Worm (Caenorhabditis elegans): Measurements from ENCODE around the gene F14H8.4.

ce11 chrV:15051720-15052119 is 28.1 kb downstream of the F14H8.4 start:
- no peak for TF ChIP-seq aly-2 (tag; optimal IDR thresholded peaks at IDR 0.05)
- TF ChIP-seq skn-1 (tag; optimal IDR thresholded peaks at IDR 0.05), result no peak
- TF ChIP-seq Y105C5A.15 (GFP tag; IDR thresholded peaks at IDR 0.05), result no peak
- TF ChIP-seq ama-1 (optimal IDR thresholded peaks at IDR 0.05), result no peak
- no peak for TF ChIP-seq zag-1 (tag; optimal IDR thresholded peaks at IDR 0.05)
- TF ChIP-seq lin-15B (tag; optimal IDR thresholded peaks at IDR 0.05), result no peak
- TF ChIP-seq ceh-44 (GFP tag; IDR thresholded peaks at IDR 0.05), result no peak
- TF ChIP-seq F44E2.7 (GFP tag; IDR thresholded peaks at IDR 0.05), result no peak
- no peak for TF ChIP-seq ZK546.5 (tag; optimal IDR thresholded peaks at IDR 0.05)
- no peak for TF ChIP-seq ztf-11 (tag; optimal IDR thresholded peaks at IDR 0.05)
- TF ChIP-seq zfp-2 (tag; optimal IDR thresholded peaks at IDR 0.05), result no peak
- TF ChIP-seq nhr-77 (tag; optimal IDR thresholded peaks at IDR 0.05), result no peak

All from whole organism, L4 larva.